Worm (Caenorhabditis elegans): ENCODE data around the gene lec-2.

DNA sequence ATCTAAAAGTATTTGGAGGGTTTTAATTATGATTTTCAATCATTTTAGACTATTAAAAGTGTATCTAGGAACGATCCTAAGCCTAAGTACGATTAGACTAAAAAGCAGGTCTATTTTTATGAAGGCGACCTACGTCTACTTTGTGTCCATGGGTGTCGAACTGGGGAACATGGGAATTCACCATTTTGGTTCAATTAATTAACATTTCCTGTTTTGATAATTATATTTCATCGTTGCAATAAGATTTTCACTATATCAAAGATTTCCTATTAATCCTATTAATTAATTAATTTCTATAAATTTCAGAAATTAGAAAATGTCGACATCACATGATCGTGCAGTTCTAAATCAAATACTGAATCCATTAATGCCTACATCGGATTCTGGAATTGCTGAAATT lies 13.9 kb upstream of the lec-2 start, which contains the start of gene ttc-36:
- TF ChIP-seq atf-7 (tag; optimal IDR thresholded peaks at IDR 0.05) (no peak), ceh-58 (GFP tag; IDR thresholded peaks at IDR 0.05) (no peak), unc-62 (GFP tag; optimal IDR thresholded peaks at IDR 0.05) (no peak), snpc-4 (GFP tag; optimal IDR thresholded peaks at IDR 0.05) (no peak), snpc-4 (tag; optimal IDR thresholded peaks at IDR 0.05) (no peak), ceh-27 (GFP tag; optimal IDR thresholded peaks at IDR 0.05) (no peak), sea-2 (GFP tag; IDR thresholded peaks at IDR 0.05) (no peak), aptf-2 (GFP tag; conservative IDR thresholded peaks at IDR 0.05) (no peak), lin-40 (tag; optimal IDR thresholded peaks at IDR 0.05) (no peak), pbrm-1 (GFP tag; IDR thresholded peaks at IDR 0.05) (no peak), ama-1 (optimal IDR thresholded peaks at IDR 0.05) (no peak), ama-1 (GFP tag; optimal IDR thresholded peaks at IDR 0.05) (no peak)

Data from whole organism, young adult.